Fruit fly (Drosophila melanogaster) whole organism, embryonic: ENCODE measurements around the gene CG13039.

ENCODE experiments used
- CG8290 ChIP-seq, 3 experiments: fragments of 200-800 bp; sonication (Bioruptor generic); optimal IDR thresholded peaks; 2 replicates each; lab custom pipeline; 2016 to 2019; ENCODE audit warnings: missing biosample characterization in 3 of 3, missing genetic modification characterization in 3 of 3, mild to moderate bottlenecking in 2 of 3, moderate library complexity in 1 of 3
- Dip3 ChIP-seq: fragments of 200-800 bp; sonication (Bioruptor generic); optimal IDR thresholded peaks from 3 replicates; lab custom pipeline; 2016; ENCODE audit warnings: missing biosample characterization, missing genetic modification characterization
- lola ChIP-seq, 3 experiments: fragments of >200 bp in 2 of 3; fragments of 200-800 bp in 1 of 3; sonication (Bioruptor generic) in 1 of 3; optimal IDR thresholded peaks; 2 replicates each; lab custom pipeline; 2017 to 2019; ENCODE audit warnings: missing biosample characterization in 3 of 3, missing genetic modification characterization in 3 of 3, mild to moderate bottlenecking in 1 of 3, moderate library complexity in 1 of 3
- tll ChIP-seq, 2 experiments: fragments of 200-800 bp in 1 of 2; fragments of >200 bp in 1 of 2; sonication (Bioruptor generic) in 1 of 2; optimal IDR thresholded peaks; 2 replicates each; lab custom pipeline; 2017 to 2019; ENCODE audit warnings: missing biosample characterization in 2 of 2, missing genetic modification characterization in 2 of 2, mild to moderate bottlenecking in 1 of 2, moderate library complexity in 1 of 2

DNA sequence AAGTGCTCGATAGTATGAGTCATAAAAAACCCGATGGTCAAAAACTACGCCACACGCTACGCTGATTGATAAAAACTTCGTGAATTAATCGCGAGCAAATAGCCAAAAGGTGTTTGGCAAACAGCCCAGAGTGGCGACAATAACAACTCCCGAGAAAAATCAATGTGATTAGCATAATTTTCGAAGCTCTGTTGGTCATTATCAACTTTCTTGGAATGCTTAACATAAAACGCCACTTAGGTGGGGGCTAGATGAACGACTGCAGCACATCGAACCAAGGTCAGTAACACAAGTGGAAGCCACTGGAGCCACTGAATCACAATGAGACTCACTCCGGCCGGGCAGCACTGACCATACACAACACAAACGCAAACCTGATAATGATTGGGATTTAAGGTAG is 11.2 kb upstream of the CG13039 start:
- no peak for TF ChIP-seq CG8290 (GFP tag; optimal IDR thresholded peaks at IDR 0.05; lab: Kevin White, UChicago)
- no peak for TF ChIP-seq CG8290 (tag; optimal IDR thresholded peaks at IDR 0.05; lab: Kevin White, UChicago)
- no peak for TF ChIP-seq Dip3 (GFP tag; lab: Kevin White, UChicago)
- no peak for TF ChIP-seq tll (GFP tag; optimal IDR thresholded peaks at IDR 0.05; lab: Kevin White, UChicago)
- TF ChIP-seq lola (GFP tag; optimal IDR thresholded peaks at IDR 0.05; lab: Kevin White, UChicago), result no peak
